Fruit fly (Drosophila melanogaster): ENCODE data around the gene Son.

Son gene

dm6 chr3R:9581973-9582372, 4.1 kb downstream of the Son start:
- no peak for TF ChIP-seq CG17801 (GFP tag; optimal IDR thresholded peaks at IDR 0.05; ENCODE audit: partially characterized antibody)

dm6 chr3R:9583122-9583521, 5.3 kb downstream of the Son start, which contains the start of gene CG33654:
Gene CG33654 (minus strand): TSS chr3R:9583222.
- TF ChIP-seq CG17801 (GFP tag; optimal IDR thresholded peaks at IDR 0.05; ENCODE audit: partially characterized antibody): no peak

dm6 chr3R:9586663-9587248, 8.9 kb downstream of the Son start, which contains the start of gene P58IPK:
Gene P58IPK (plus strand): TSS chr3R:9586942.
- peak; percentile 36 for TF ChIP-seq CG17801 (GFP tag; optimal IDR thresholded peaks at IDR 0.05; ENCODE audit: partially characterized antibody)

- TF ChIP-seq CG17801 (GFP tag; optimal IDR thresholded peaks at IDR 0.05; ENCODE audit: partially characterized antibody): peak; percentile 40
Observed at dm6 chr3R:9590952-9591532, 13.2 kb downstream of the Son start, which contains the start of the genes bocks and CG8312. Gene bocks (minus strand): TSS chr3R:9591002. Gene CG8312 (plus strand): TSS chr3R:9591309.

dm6 chr3R:9591769-9592388, 14.0 kb downstream of the Son start:
- no peak for TF ChIP-seq CG17801 (GFP tag; optimal IDR thresholded peaks at IDR 0.05; ENCODE audit: partially characterized antibody)

- TF ChIP-seq CG17801 (GFP tag; optimal IDR thresholded peaks at IDR 0.05; ENCODE audit: partially characterized antibody): peak; percentile 80
Observed at dm6 chr3R:9593408-9594250, 15.8 kb downstream of the Son start.

dm6 chr3R:9594251-9594581, 16.4 kb downstream of the Son start:
- no peak for TF ChIP-seq CG17801 (GFP tag; optimal IDR thresholded peaks at IDR 0.05; ENCODE audit: partially characterized antibody)

dm6 chr3R:9594839-9595238, 17.0 kb downstream of the Son start:
- TF ChIP-seq CG17801 (GFP tag; optimal IDR thresholded peaks at IDR 0.05; ENCODE audit: partially characterized antibody): no peak

- no peak for TF ChIP-seq CG17801 (GFP tag; optimal IDR thresholded peaks at IDR 0.05; ENCODE audit: partially characterized antibody)
Observed at dm6 chr3R:9595681-9596357, 18.0 kb downstream of the Son start.

- no peak for TF ChIP-seq CG17801 (GFP tag; optimal IDR thresholded peaks at IDR 0.05; ENCODE audit: partially characterized antibody)
Observed at dm6 chr3R:9596615-9597014, 18.8 kb downstream of the Son start.

dm6 chr3R:9598099-9598498, 20.3 kb downstream of the Son start:
- TF ChIP-seq CG17801 (GFP tag; optimal IDR thresholded peaks at IDR 0.05; ENCODE audit: partially characterized antibody): no peak

dm6 chr3R:9600558-9600959, 22.7 kb downstream of the Son start:
- TF ChIP-seq CG17801 (GFP tag; optimal IDR thresholded peaks at IDR 0.05; ENCODE audit: partially characterized antibody): peak; percentile 74

dm6 chr3R:9601949-9602348, 24.1 kb downstream of the Son start:
- peak; percentile 40 for TF ChIP-seq CG17801 (GFP tag; optimal IDR thresholded peaks at IDR 0.05; ENCODE audit: partially characterized antibody)

dm6 chr3R:9603022-9603942, 25.4 kb downstream of the Son start:
- TF ChIP-seq CG17801 (GFP tag; optimal IDR thresholded peaks at IDR 0.05; ENCODE audit: partially characterized antibody): no peak
